Worm (Caenorhabditis elegans) whole organism, early embryonic: ENCODE measurements around the gene F40G9.5.

Experiments
- ama-1 ChIP-seq: fragments of 150-350 bp; optimal IDR thresholded peaks from 2 replicates; lab custom pipeline; 2014
- ets-7 ChIP-seq: sonication (generic microtip); optimal IDR thresholded peaks from 2 replicates; lab custom pipeline; 2016; ENCODE audit warnings: missing genotype, missing genetic modification characterization, missing compliant biosample characterization
- flt-1 ChIP-seq: fragments of 200-800 bp; sonication (Bioruptor generic); IDR thresholded peaks from 2 replicates; pipeline ENCODE4 v1.3.6; 2022; ENCODE audit warnings: missing genetic modification characterization, missing compliant biosample characterization
- hnd-1 ChIP-seq: sonication (generic microtip); optimal IDR thresholded peaks from 2 replicates; lab custom pipeline; 2016; ENCODE audit warnings: missing genetic modification characterization, missing compliant biosample characterization

DNA sequence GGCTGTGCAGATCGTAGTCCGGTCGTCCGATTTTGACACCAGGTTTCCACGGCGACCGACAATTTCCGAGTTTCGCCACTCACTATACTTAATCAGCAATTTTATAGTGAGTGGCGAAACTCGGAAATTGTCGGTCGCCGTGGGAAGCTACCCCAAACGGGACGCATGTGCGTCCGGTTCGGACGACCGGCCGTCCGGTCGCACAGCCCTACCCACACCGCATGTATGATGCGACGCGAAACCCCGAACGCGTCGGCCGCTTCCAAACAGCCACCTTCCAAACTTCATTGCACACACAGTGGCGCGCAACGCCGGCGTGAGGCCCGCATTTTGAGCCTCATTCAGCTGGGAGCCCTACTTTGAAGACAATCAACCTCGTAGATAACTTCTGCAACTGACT lies 30.0 kb upstream of the F40G9.5 start:
- no peak for TF ChIP-seq ama-1 (lab: Kevin White, UChicago)
- no peak for TF ChIP-seq hnd-1 (tag; lab: Kevin White, UChicago)
- no peak for TF ChIP-seq flt-1 (GFP tag; lab: Robert Waterston, UW)
- TF ChIP-seq ets-7 = no peak
